Fruit fly (Drosophila melanogaster): ENCODE measurements around the gene CG33493.

CG33493 gene

dm6 chr3L:10664511-10665062 lies 28.4 kb downstream of the CG33493 start, which contains the start of gene simj (continued):
- TF ChIP-seq CG11696 (GFP tag; IDR thresholded peaks at IDR 0.05), result peak; percentile 37; the same call in 1 of the 2 replicates
- TF ChIP-seq CG2202 (tag; optimal IDR thresholded peaks at IDR 0.05), result peak; percentile 35
- TF ChIP-seq Jarid2 (GFP tag; optimal IDR thresholded peaks at IDR 0.05), result peak; percentile 88
- peak; percentile 55 for TF ChIP-seq vfl (GFP tag; optimal IDR thresholded peaks at IDR 0.05)
- TF ChIP-seq Sry-δ (GFP tag; optimal IDR thresholded peaks at IDR 0.05), result peak; percentile 99
- no peak for TF ChIP-seq kay (GFP tag; optimal IDR thresholded peaks at IDR 0.05)
- no peak for TF ChIP-seq ro (GFP tag; IDR thresholded peaks at IDR 0.05)
- TF ChIP-seq en (GFP tag; optimal IDR thresholded peaks at IDR 0.05), result no peak
- TF ChIP-seq grau (tag; optimal IDR thresholded peaks at IDR 0.05), result peak; percentile 52
- TF ChIP-seq sima (GFP tag; optimal IDR thresholded peaks at IDR 0.05), result peak; percentile 8
- TF ChIP-seq salm (tag; optimal IDR thresholded peaks at IDR 0.05), result peak; percentile 50
- no peak for TF ChIP-seq CG7372 (GFP tag; IDR thresholded peaks at IDR 0.05)
- peak; percentile 29; the same call in 1 of the 2 replicates for TF ChIP-seq CG10959 (GFP tag; IDR thresholded peaks at IDR 0.05)
- no peak for TF ChIP-seq CG3995 (GFP tag; optimal IDR thresholded peaks at IDR 0.05)
- peak; percentile 32 for TF ChIP-seq Tbp (GFP tag; optimal IDR thresholded peaks at IDR 0.05)
- TF ChIP-seq CG1529 (GFP tag; optimal IDR thresholded peaks at IDR 0.05), result no peak
- no peak for TF ChIP-seq CG6254 (GFP tag; optimal IDR thresholded peaks at IDR 0.05)
- TF ChIP-seq Ssrp (tag; optimal IDR thresholded peaks at IDR 0.05), result no peak
- no peak for TF ChIP-seq seq (GFP tag; IDR thresholded peaks at IDR 0.05)
- TF ChIP-seq CG18619 (GFP tag; optimal IDR thresholded peaks at IDR 0.05), result no peak
- TF ChIP-seq CG15011 (GFP tag; optimal IDR thresholded peaks at IDR 0.05), result no peak
- peak; percentile 55; the same call in 1 of the 2 replicates for TF ChIP-seq MBD-R2 (GFP tag; IDR thresholded peaks at IDR 0.05)
- TF ChIP-seq kah (GFP tag; optimal IDR thresholded peaks at IDR 0.05), result peak; percentile 67

- TF ChIP-seq CG31388 (GFP tag; optimal IDR thresholded peaks at IDR 0.05), result no peak
- TF ChIP-seq ERR (GFP tag; optimal IDR thresholded peaks at IDR 0.05), result peak; percentile 49
- TF ChIP-seq CG13287 (GFP tag; IDR thresholded peaks at IDR 0.05; ENCODE audit: partially characterized antibody), result peak; percentile 27
- peak; percentile 17 for TF ChIP-seq sug (tag; optimal IDR thresholded peaks at IDR 0.05)
- TF ChIP-seq Bteb2 (GFP tag; optimal IDR thresholded peaks at IDR 0.05), result no peak
- TF ChIP-seq Dp (GFP tag; optimal IDR thresholded peaks at IDR 0.05), result peak; percentile 31
- TF ChIP-seq crp (GFP tag; optimal IDR thresholded peaks at IDR 0.05), result peak in 1 of 2 experiments; percentile 82
- TF ChIP-seq CG13624 (GFP tag; optimal IDR thresholded peaks at IDR 0.05), result no peak
- TF ChIP-seq wek (GFP tag; optimal IDR thresholded peaks at IDR 0.05), result peak; percentile 69
- TF ChIP-seq kah (GFP tag; optimal IDR thresholded peaks at IDR 0.05), result no peak
- no peak for TF ChIP-seq sim (GFP tag; IDR thresholded peaks at IDR 0.05)
- TF ChIP-seq amos (GFP tag; IDR thresholded peaks at IDR 0.05; ENCODE audit: partially characterized antibody), result no peak
- peak; percentile 13 for TF ChIP-seq pzg (GFP tag; optimal IDR thresholded peaks at IDR 0.05)
- no peak for TF ChIP-seq Hand (GFP tag; optimal IDR thresholded peaks at IDR 0.05)
- peak; percentile 62 for TF ChIP-seq ftz-f1 (GFP tag; optimal IDR thresholded peaks at IDR 0.05)
- TF ChIP-seq CG9932 (GFP tag; IDR thresholded peaks at IDR 0.05), result no peak
- TF ChIP-seq CG1603 (tag; optimal IDR thresholded peaks at IDR 0.05), result no peak
- no peak for TF ChIP-seq CG11560 (tag; IDR thresholded peaks at IDR 0.05)
- TF ChIP-seq CrebB (tag; optimal IDR thresholded peaks at IDR 0.05), result no peak
- TF ChIP-seq Dip3 (GFP tag; optimal IDR thresholded peaks at IDR 0.05), result no peak
- TF ChIP-seq peb (GFP tag; IDR thresholded peaks at IDR 0.05), result no peak
- no peak for TF ChIP-seq Deaf1 (tag; optimal IDR thresholded peaks at IDR 0.05)
- TF ChIP-seq al (GFP tag; IDR thresholded peaks at IDR 0.05), result no peak
- no peak for TF ChIP-seq CG17328 (GFP tag; IDR thresholded peaks at IDR 0.05)
- TF ChIP-seq CG14441 (GFP tag; IDR thresholded peaks at IDR 0.05), result no peak
- TF ChIP-seq CG6175 (GFP tag; IDR thresholded peaks at IDR 0.05), result no peak
- TF ChIP-seq lbe (GFP tag; optimal IDR thresholded peaks at IDR 0.05), result peak; percentile 28
- no peak for TF ChIP-seq Nf-YB (GFP tag; optimal IDR thresholded peaks at IDR 0.05)
- TF ChIP-seq ab (GFP tag; optimal IDR thresholded peaks at IDR 0.05), result no peak
These were observed 29.7 kb downstream of the CG33493 start, which contains the start of gene Adi1 for dm6 chr3L:10663190-10663763. Adi1 (plus strand) TSS chr3L:10663376.

All from whole organism, embryonic.